Worm (Caenorhabditis elegans) whole organism, L3 larva: ENCODE measurements around the gene dgk-3.

Experiments used
- ZK546.5 ChIP-seq: sonication (generic microtip); optimal IDR thresholded peaks from 2 replicates; lab custom pipeline; 2017; ENCODE audit warnings: missing biosample characterization, missing genetic modification characterization
- aly-2 ChIP-seq: fragments of 150-350 bp; optimal IDR thresholded peaks from 2 replicates; lab custom pipeline; 2014; ENCODE audit warnings: missing biosample characterization, missing genetic modification characterization
- egl-5 ChIP-seq: fragments of 150-350 bp; optimal IDR thresholded peaks from 2 replicates; lab custom pipeline; 2017; ENCODE audit warnings: missing biosample characterization, missing genetic modification reagents, missing genetic modification characterization, inconsistent platforms
- fos-1 ChIP-seq: fragments of 150-350 bp; optimal IDR thresholded peaks from 2 replicates; lab custom pipeline; 2014; ENCODE audit warnings: missing biosample characterization, missing genetic modification characterization
- lin-39 ChIP-seq: fragments of 150-350 bp; optimal IDR thresholded peaks from 2 replicates; lab custom pipeline; 2018; ENCODE audit warnings: missing biosample characterization, missing genetic modification reagents, missing genetic modification characterization
- mdl-1 ChIP-seq: fragments of 150-350 bp; optimal IDR thresholded peaks from 2 replicates; lab custom pipeline; 2014; ENCODE audit warnings: missing biosample characterization, missing genetic modification characterization
- nhr-28 ChIP-seq: fragments of 150-350 bp; optimal IDR thresholded peaks from 2 replicates; lab custom pipeline; 2014; ENCODE audit warnings: missing biosample characterization, missing genetic modification characterization
- pha-4 ChIP-seq: fragments of 150-350 bp; optimal IDR thresholded peaks from 2 replicates; lab custom pipeline; 2014; ENCODE audit warnings: missing biosample characterization, missing genetic modification reagents, missing genetic modification characterization
- ztf-11 ChIP-seq: fragments of 150-350 bp; optimal IDR thresholded peaks from 2 replicates; lab custom pipeline; 2014; ENCODE audit warnings: missing biosample characterization, missing genetic modification characterization
- ztf-4 ChIP-seq: fragments of 150-350 bp; optimal IDR thresholded peaks from 2 replicates; lab custom pipeline; 2014; ENCODE audit warnings: missing biosample characterization, missing genetic modification characterization

DNA sequence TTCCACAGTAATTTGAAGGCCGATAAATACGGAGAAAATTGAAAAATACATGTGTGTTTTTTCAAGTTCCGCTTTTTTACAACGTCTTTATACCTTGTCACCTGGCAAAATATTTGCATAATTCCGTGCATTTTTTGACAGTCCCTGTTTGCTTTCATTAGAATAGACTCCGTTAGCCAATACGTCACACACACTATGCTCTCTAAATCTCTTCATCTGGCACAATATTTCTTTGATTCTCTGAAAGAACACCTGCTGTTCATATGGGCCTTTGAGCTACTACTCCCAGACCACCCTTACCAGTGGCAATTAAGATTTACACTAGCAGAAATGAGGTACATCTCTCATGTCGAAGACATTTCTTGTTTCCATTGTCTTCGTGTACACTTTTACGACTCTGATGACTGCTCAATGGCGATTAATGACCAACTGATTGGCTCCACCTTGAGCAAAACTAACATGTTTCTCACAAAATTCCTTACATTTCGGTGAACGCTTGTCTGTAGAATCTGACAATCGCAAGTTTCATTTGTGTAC lies 44.5 kb upstream of the dgk-3 start, which contains the start of gene grl-11:
- no peak for TF ChIP-seq fos-1 (tag; lab: Kevin White, UChicago)
- no peak for TF ChIP-seq nhr-28 (tag; lab: Kevin White, UChicago)
- TF ChIP-seq ztf-4, result no peak
- no peak for TF ChIP-seq ZK546.5 (tag; lab: Kevin White, UChicago)
- TF ChIP-seq pha-4 (tag; lab: Kevin White, UChicago), result no peak
- no peak for TF ChIP-seq ztf-11
- TF ChIP-seq mdl-1 (tag; lab: Kevin White, UChicago), result no peak
- TF ChIP-seq aly-2, result no peak
- no peak for TF ChIP-seq egl-5 (tag; lab: Kevin White, UChicago)
- no peak for TF ChIP-seq lin-39 (tag; lab: Kevin White, UChicago)
